Worm (Caenorhabditis elegans) whole organism, dauer: ENCODE results near the gene ZK377.15.

Experiments used
- unc-62 ChIP-seq: sonication (generic microtip); optimal IDR thresholded peaks from 2 replicates; lab custom pipeline; 2017; ENCODE audit warnings: missing biosample characterization, missing genetic modification reagents, missing genetic modification characterization

ZK377.15 gene

ce11 chrX:3473793-3474192 lies 8.1 kb upstream of the ZK377.15 start:
- TF ChIP-seq unc-62 (GFP tag; lab: Kevin White, UChicago), result no peak

ce11 chrX:3472226-3472625 lies 6.5 kb upstream of the ZK377.15 start:
- TF ChIP-seq unc-62 (GFP tag; lab: Kevin White, UChicago), result no peak

ce11 chrX:3470307-3470706 lies 4.6 kb upstream of the ZK377.15 start:
- TF ChIP-seq unc-62 (GFP tag; lab: Kevin White, UChicago), result no peak

- no peak for TF ChIP-seq unc-62 (GFP tag; lab: Kevin White, UChicago)
Observed at ce11 chrX:3469332-3469731, 3.6 kb upstream of the ZK377.15 start.

ce11 chrX:3467958-3468357 lies 2.3 kb upstream of the ZK377.15 start:
- no peak for TF ChIP-seq unc-62 (GFP tag; lab: Kevin White, UChicago)

ce11 chrX:3467004-3467761 lies 1.5 kb upstream of the ZK377.15 start:
- no peak for TF ChIP-seq unc-62 (GFP tag; lab: Kevin White, UChicago)

- no peak for TF ChIP-seq unc-62 (GFP tag; lab: Kevin White, UChicago)
Observed at ce11 chrX:3464309-3465038, 1.2 kb downstream of the ZK377.15 start.

ce11 chrX:3463875-3464274 lies 1.8 kb downstream of the ZK377.15 start:
- TF ChIP-seq unc-62 (GFP tag; lab: Kevin White, UChicago), result no peak

ce11 chrX:3462086-3462485 lies 3.6 kb downstream of the ZK377.15 start:
- no peak for TF ChIP-seq unc-62 (GFP tag; lab: Kevin White, UChicago)

- TF ChIP-seq unc-62 (GFP tag; lab: Kevin White, UChicago), result no peak
Observed at ce11 chrX:3455561-3455960, 10.1 kb downstream of the ZK377.15 start.

- no peak for TF ChIP-seq unc-62 (GFP tag; lab: Kevin White, UChicago)
Observed at ce11 chrX:3453870-3454269, 11.8 kb downstream of the ZK377.15 start.

ce11 chrX:3451122-3451521 lies 14.6 kb downstream of the ZK377.15 start, which contains the start of gene ZK813.5:
Gene ZK813.5, minus strand, starts transcription at chrX:3451222.
- no peak for TF ChIP-seq unc-62 (GFP tag; lab: Kevin White, UChicago)

- TF ChIP-seq unc-62 (GFP tag; lab: Kevin White, UChicago), result no peak
Observed at ce11 chrX:3446011-3446410, 19.7 kb downstream of the ZK377.15 start, which contains the start of gene ZK813.1. Gene ZK813.1, plus strand, starts transcription at chrX:3446311.

ce11 chrX:3444514-3444913 lies 21.2 kb downstream of the ZK377.15 start, which contains the start of gene ZK813.7:
Gene ZK813.7, plus strand, starts transcription at chrX:3444814.
- TF ChIP-seq unc-62 (GFP tag; lab: Kevin White, UChicago), result no peak

ce11 chrX:3443526-3443925 lies 22.2 kb downstream of the ZK377.15 start, which contains the start of gene ZK813.2:
Gene ZK813.2, plus strand, starts transcription at chrX:3443826.
- TF ChIP-seq unc-62 (GFP tag; lab: Kevin White, UChicago), result no peak

ce11 chrX:3441539-3441938 lies 24.1 kb downstream of the ZK377.15 start, which contains the start of gene ZK813.3:
Gene ZK813.3, plus strand, starts transcription at chrX:3441839.
- no peak for TF ChIP-seq unc-62 (GFP tag; lab: Kevin White, UChicago)
